Fruit fly (Drosophila melanogaster) S2 (cell line): ENCODE data around the gene CG42353.

Source experiments
- CG8478 ChIP-seq: fragments of >200 bp; optimal IDR thresholded peaks from 2 replicates; lab custom pipeline; 2018
- CTCF ChIP-seq, 2 experiments: fragments of >200 bp; optimal IDR thresholded peaks; 2 replicates each; lab custom pipeline; 2018

dm6 chrX:16090179-16091144 is 14.3 kb downstream of the CG42353 start:
- TF ChIP-seq CG8478 (lab: Kevin White, UChicago) (no peak), CTCF (optimal IDR thresholded peaks at IDR 0.05; lab: Kevin White, UChicago) (no peak)
